Fruit fly (Drosophila melanogaster) whole organism, embryonic: ENCODE data around the gene htl.

Experiments
- CG10979 ChIP-seq: fragments of 200-800 bp; sonication (Bioruptor generic); optimal IDR thresholded peaks from 2 replicates; lab custom pipeline; 2018; ENCODE audit warnings: missing biosample characterization, mild to moderate bottlenecking, missing genetic modification characterization, moderate library complexity
- CG12155 ChIP-seq: fragments of 200-800 bp; sonication (Bioruptor generic); optimal IDR thresholded peaks from 3 replicates; lab custom pipeline; 2016; ENCODE audit warnings: missing biosample characterization, missing genetic modification characterization
- CG12769 ChIP-seq: fragments of 200-800 bp; sonication (Bioruptor generic); optimal IDR thresholded peaks from 2 replicates; lab custom pipeline; 2019; ENCODE audit warnings: missing biosample characterization, mild to moderate bottlenecking, missing genetic modification characterization, moderate library complexity
- CG13424 ChIP-seq: fragments of 200-800 bp; sonication (Bioruptor generic); optimal IDR thresholded peaks from 2 replicates; lab custom pipeline; 2019; ENCODE audit warnings: missing biosample characterization, mild to moderate bottlenecking, missing genetic modification characterization, moderate library complexity
- CG14441 ChIP-seq: fragments of 200-800 bp; sonication (Bioruptor generic); IDR thresholded peaks from 2 replicates; pipeline ENCODE4 v1.3.6; 2022; ENCODE audit warnings: missing biosample characterization, missing genetic modification characterization
- CG15269 ChIP-seq: fragments of 200-800 bp; sonication (Bioruptor generic); optimal IDR thresholded peaks from 2 replicates; lab custom pipeline; 2018; ENCODE audit warnings: missing biosample characterization, mild to moderate bottlenecking, missing genetic modification characterization, moderate library complexity
- CG17359 ChIP-seq: fragments of 200-800 bp; sonication (Bioruptor generic); optimal IDR thresholded peaks from 3 replicates; lab custom pipeline; 2018; ENCODE audit warnings: missing biosample characterization, mild to moderate bottlenecking, missing genetic modification characterization, moderate library complexity
- CG18599 ChIP-seq: fragments of 200-800 bp; sonication (Bioruptor generic); optimal IDR thresholded peaks from 3 replicates; lab custom pipeline; 2017; ENCODE audit warnings: missing biosample characterization, missing genetic modification characterization, mild to moderate bottlenecking, moderate library complexity, missing genetic modification reagents
- CG2678 ChIP-seq: fragments of 200-800 bp; sonication (Bioruptor generic); optimal IDR thresholded peaks from 3 replicates; lab custom pipeline; 2019; ENCODE audit warnings: missing biosample characterization, mild to moderate bottlenecking, missing genetic modification characterization, moderate library complexity
- CG31224 ChIP-seq: fragments of 200-800 bp; sonication (Bioruptor generic); IDR thresholded peaks from 2 replicates; pipeline ENCODE4 v1.3.6; 2022; ENCODE audit warnings: missing biosample characterization, missing genetic modification characterization
- CG31441 ChIP-seq: fragments of 200-800 bp; sonication (Bioruptor generic); IDR thresholded peaks from 2 replicates; pipeline ENCODE4 v1.3.6; 2022; ENCODE audit warnings: missing biosample characterization, missing genetic modification characterization
- CG34376 ChIP-seq: fragments of 200-800 bp; sonication (Bioruptor generic); optimal IDR thresholded peaks from 2 replicates; lab custom pipeline; 2018; ENCODE audit warnings: missing biosample characterization, mild to moderate bottlenecking, missing genetic modification characterization
- CG42726 ChIP-seq: fragments of 200-800 bp; sonication (Bioruptor generic); IDR thresholded peaks from 2 replicates; pipeline ENCODE4 v1.3.6; 2022; ENCODE audit warnings: missing biosample characterization, missing genetic modification characterization; ENCODE audit not compliant: partially characterized antibody
- CG4360 ChIP-seq: fragments of 200-800 bp; sonication (Bioruptor generic); IDR thresholded peaks from 2 replicates; pipeline ENCODE4 v1.3.6; 2022; ENCODE audit warnings: missing biosample characterization, missing genetic modification characterization
- CG43689 ChIP-seq: fragments of 200-800 bp; sonication (Bioruptor generic); IDR thresholded peaks from 2 replicates; pipeline ENCODE4 v1.3.6; 2022; ENCODE audit warnings: missing biosample characterization, missing genetic modification characterization
- CG6765 ChIP-seq: fragments of 200-800 bp; sonication (Bioruptor generic); optimal IDR thresholded peaks from 3 replicates; lab custom pipeline; 2017; ENCODE audit warnings: missing biosample characterization, mild to moderate bottlenecking, missing genetic modification characterization
- CG7839 ChIP-seq: fragments of 200-800 bp; sonication (Bioruptor generic); optimal IDR thresholded peaks from 3 replicates; lab custom pipeline; 2018; ENCODE audit warnings: missing biosample characterization, mild to moderate bottlenecking, missing genetic modification characterization, moderate library complexity
- CG9817 ChIP-seq: fragments of 200-800 bp; sonication (Bioruptor generic); optimal IDR thresholded peaks from 2 replicates; lab custom pipeline; 2018; ENCODE audit warnings: missing biosample characterization, mild to moderate bottlenecking, missing genetic modification characterization, moderate library complexity
- Deaf1 ChIP-seq: fragments of 200-800 bp; optimal IDR thresholded peaks from 3 replicates; lab custom pipeline; 2019; ENCODE audit warnings: missing biosample characterization, mild to moderate bottlenecking, missing genetic modification characterization, moderate library complexity
- Drgx ChIP-seq: fragments of 200-800 bp; sonication (Bioruptor generic); IDR thresholded peaks from 2 replicates; pipeline ENCODE4 v1.3.6; 2022; ENCODE audit warnings: missing biosample characterization, missing genetic modification characterization
- HLH4C ChIP-seq: fragments of 200-800 bp; sonication (Bioruptor generic); IDR thresholded peaks from 3 replicates; pipeline ENCODE4 v1.3.6; 2022; ENCODE audit warnings: missing biosample characterization, missing genetic modification characterization; ENCODE audit not compliant: partially characterized antibody
- Meics ChIP-seq: fragments of 200-800 bp; sonication (Bioruptor generic); optimal IDR thresholded peaks from 2 replicates; lab custom pipeline; 2017; ENCODE audit warnings: missing biosample characterization, mild to moderate bottlenecking, missing genetic modification characterization
- Opbp ChIP-seq: fragments of 200-800 bp; sonication (Bioruptor generic); IDR thresholded peaks from 3 replicates; pipeline ENCODE4 v1.3.6; 2022; ENCODE audit warnings: missing biosample characterization, missing genetic modification characterization; ENCODE audit not compliant: partially characterized antibody
- Pdp1 ChIP-seq, 2 experiments: fragments of 200-800 bp; sonication (Bioruptor generic); optimal IDR thresholded peaks; 3 replicates each; lab custom pipeline; 2016; ENCODE audit warnings: missing biosample characterization in 2 of 2, missing genetic modification characterization in 2 of 2, mild to moderate bottlenecking in 1 of 2, moderate library complexity in 1 of 2
- Ptx1 ChIP-seq: fragments of 200-800 bp; sonication (Bioruptor generic); IDR thresholded peaks from 2 replicates; pipeline ENCODE4 v1.3.6; 2022; ENCODE audit warnings: missing biosample characterization, missing genetic modification characterization
- Trl ChIP-seq, 3 experiments: fragments of >200 bp in 2 of 3; fragments of 200-800 bp in 1 of 3; sonication (Bioruptor generic) in 1 of 3; optimal IDR thresholded peaks; 2 replicates in 1 of 3; 3 replicates in 2 of 3; lab custom pipeline; 2016 to 2017; ENCODE audit warnings: missing biosample characterization in 1 of 3, missing genetic modification characterization in 1 of 3
- Xbp1 ChIP-seq: fragments of 200-800 bp; sonication (Bioruptor generic); optimal IDR thresholded peaks from 3 replicates; lab custom pipeline; 2016; ENCODE audit warnings: missing biosample characterization, mild to moderate bottlenecking, missing genetic modification characterization
- bcd ChIP-seq: fragments of 200-800 bp; sonication (Bioruptor generic); optimal IDR thresholded peaks from 2 replicates; lab custom pipeline; 2017; ENCODE audit warnings: missing biosample characterization, mild to moderate bottlenecking, missing genetic modification characterization
- cg ChIP-seq: fragments of 200-800 bp; sonication (Bioruptor generic); optimal IDR thresholded peaks from 3 replicates; lab custom pipeline; 2019; ENCODE audit warnings: missing biosample characterization, mild to moderate bottlenecking, missing genetic modification characterization, moderate library complexity
- dmrt99B ChIP-seq: fragments of 200-800 bp; sonication (Bioruptor generic); optimal IDR thresholded peaks from 2 replicates; lab custom pipeline; 2018; ENCODE audit warnings: missing biosample characterization, mild to moderate bottlenecking, missing genetic modification characterization, moderate library complexity
- gro ChIP-seq: fragments of 200-800 bp; sonication (Bioruptor generic); optimal IDR thresholded peaks from 2 replicates; lab custom pipeline; 2016; ENCODE audit warnings: missing biosample characterization, missing genetic modification characterization
- h ChIP-seq: fragments of >200 bp; optimal IDR thresholded peaks from 2 replicates; lab custom pipeline; 2017
- ind ChIP-seq: fragments of 200-800 bp; sonication (Bioruptor generic); optimal IDR thresholded peaks from 3 replicates; lab custom pipeline; 2016; ENCODE audit warnings: missing biosample characterization, missing genetic modification characterization
- lilli ChIP-seq: fragments of 200-800 bp; sonication (Bioruptor generic); optimal IDR thresholded peaks from 3 replicates; lab custom pipeline; 2016; ENCODE audit warnings: missing biosample characterization, missing genetic modification characterization
- lmd ChIP-seq: fragments of 200-800 bp; sonication (Bioruptor generic); IDR thresholded peaks from 2 replicates; pipeline ENCODE4 v1.3.6; 2022; ENCODE audit warnings: missing biosample characterization, missing genetic modification characterization
- nmo ChIP-seq: fragments of 200-800 bp; sonication (Bioruptor generic); optimal IDR thresholded peaks from 2 replicates; lab custom pipeline; 2018; ENCODE audit warnings: missing biosample characterization, mild to moderate bottlenecking, missing genetic modification characterization, moderate library complexity
- pan ChIP-seq, 4 experiments: fragments of >200 bp in 3 of 4; fragments of 200-800 bp in 1 of 4; sonication (Bioruptor generic) in 1 of 4; optimal IDR thresholded peaks in 3 of 4; IDR thresholded peaks in 1 of 4; 2 replicates each; pipeline versions ENCODE4 v1.3.6 to Lab custom; 2017 to 2022; ENCODE audit warnings: missing biosample characterization in 2 of 4, missing genetic modification characterization in 2 of 4, mixed read lengths in 1 of 4
- prd ChIP-seq, 3 experiments: fragments of >200 bp in 2 of 3; fragments of 200-800 bp in 1 of 3; sonication (Bioruptor generic) in 1 of 3; optimal IDR thresholded peaks in 2 of 3; IDR thresholded peaks in 1 of 3; 2 replicates in 2 of 3; 3 replicates in 1 of 3; pipeline versions ENCODE4 v1.3.6 to Lab custom; 2017 to 2022; ENCODE audit warnings: missing biosample characterization in 1 of 3, missing genetic modification characterization in 1 of 3
- row ChIP-seq: fragments of 200-800 bp; sonication (Bioruptor generic); IDR thresholded peaks from 3 replicates; pipeline ENCODE4 v1.3.6; 2022; ENCODE audit warnings: missing biosample characterization, missing genetic modification characterization
- sd ChIP-seq: fragments of 200-800 bp; sonication (Bioruptor generic); optimal IDR thresholded peaks from 3 replicates; lab custom pipeline; 2018; ENCODE audit warnings: missing biosample characterization, mild to moderate bottlenecking, missing genetic modification characterization, moderate library complexity
- sens ChIP-seq: fragments of 200-800 bp; sonication (Bioruptor generic); peaks from one replicate; lab custom pipeline; 2016; ENCODE audit warnings: missing biosample characterization, missing genetic modification characterization
- slbo ChIP-seq: fragments of 200-800 bp; sonication (Bioruptor generic); IDR thresholded peaks from 2 replicates; pipeline ENCODE4 v1.3.6; 2022; ENCODE audit warnings: missing biosample characterization, missing genetic modification characterization
- sr ChIP-seq: fragments of 200-800 bp; sonication (Bioruptor generic); IDR thresholded peaks from 3 replicates; pipeline ENCODE4 v1.3.6; 2022; ENCODE audit warnings: missing biosample characterization, missing genetic modification characterization
- usp ChIP-seq: fragments of >200 bp; optimal IDR thresholded peaks from 2 replicates; lab custom pipeline; 2017; ENCODE audit warnings: missing biosample characterization, missing genetic modification characterization
- vvl ChIP-seq: fragments of 200-800 bp; sonication (Bioruptor generic); IDR thresholded peaks from 2 replicates; pipeline ENCODE4 v1.3.6; 2022; ENCODE audit warnings: missing biosample characterization, missing genetic modification characterization

Gene htl

dm6 chr3R:18094649-18095048 lies 41.9 kb upstream of the htl start:
- TF ChIP-seq Pdp1 (GFP tag; optimal IDR thresholded peaks at IDR 0.05; lab: Kevin White, UChicago), result no peak
- TF ChIP-seq Deaf1 (tag; lab: Kevin White, UChicago), result peak; percentile 47
- peak; percentile 8 for TF ChIP-seq sd (tag; lab: Kevin White, UChicago)
- TF ChIP-seq HLH4C (GFP tag; lab: Robert Waterston, UW), result 0 out of 3 replicates have a peak, but pooled peaks have one; percentile 22
- no peak for TF ChIP-seq Opbp (GFP tag; lab: Robert Waterston, UW)
- TF ChIP-seq cg (GFP tag; lab: Kevin White, UChicago), result peak; percentile 52
- no peak for TF ChIP-seq gro (GFP tag; lab: Kevin White, UChicago)
- TF ChIP-seq CG9817, result no peak
- peak; percentile 37 for TF ChIP-seq CG12769 (tag; lab: Kevin White, UChicago)
- peak; percentile 100 for TF ChIP-seq sr (GFP tag; lab: Robert Waterston, UW)
- no peak for TF ChIP-seq CG13424 (tag; lab: Kevin White, UChicago)
- TF ChIP-seq usp, result no peak
- peak; percentile 36 to 72 for TF ChIP-seq Trl (optimal IDR thresholded peaks at IDR 0.05; lab: Kevin White, UChicago)
- no peak for TF ChIP-seq Trl (GFP tag; optimal IDR thresholded peaks at IDR 0.05; lab: Kevin White, UChicago)

dm6 chr3R:18090014-18090853 lies 37.5 kb upstream of the htl start, which contains the start of gene sr:
Gene sr (plus strand): TSS chr3R:18090803.
- TF ChIP-seq lilli (GFP tag; lab: Kevin White, UChicago) (peak; percentile 8), CG13424 (tag; lab: Kevin White, UChicago) (peak; percentile 28), prd (optimal IDR thresholded peaks at IDR 0.05; lab: Kevin White, UChicago) (no peak), prd (GFP tag; IDR thresholded peaks at IDR 0.05; lab: Robert Waterston, UW) (0 out of 3 replicates have a peak, but pooled peaks have one; percentile 35), CG15269 (tag; lab: Kevin White, UChicago) (peak; percentile 30), CG10979 (tag; lab: Kevin White, UChicago) (peak; percentile 17), sens (GFP tag; lab: Kevin White, UChicago) (peak; percentile 56), ind (GFP tag; lab: Kevin White, UChicago) (peak; percentile 2), CG6765 (GFP tag; lab: Kevin White, UChicago) (no peak), nmo (GFP tag; lab: Kevin White, UChicago) (peak; percentile 13), dmrt99B (peak; percentile 43), CG14441 (0 out of 2 replicates have a peak, but pooled peaks have one; percentile 7), CG31441 (GFP tag; lab: Robert Waterston, UW) (0 out of 2 replicates have a peak, but pooled peaks have one; percentile 20), bcd (GFP tag; lab: Kevin White, UChicago) (peak; percentile 32), Xbp1 (GFP tag; lab: Kevin White, UChicago) (peak; percentile 5), CG34376 (GFP tag; lab: Kevin White, UChicago) (no peak), Ptx1 (peak; percentile 36), CG18599 (GFP tag; lab: Kevin White, UChicago) (peak; percentile 35), Meics (peak; percentile 41), lmd (peak; percentile 32; the same call in 1 of the 2 replicates), row (GFP tag; lab: Robert Waterston, UW) (peak; percentile 44; the same call in 2 of the 3 replicates), vvl (GFP tag; lab: Robert Waterston, UW) (0 out of 2 replicates have a peak, but pooled peaks have one; percentile 16), pan (optimal IDR thresholded peaks at IDR 0.05; lab: Kevin White, UChicago) (no peak), pan (GFP tag; optimal IDR thresholded peaks at IDR 0.05 in 1 of 2, IDR thresholded peaks at IDR 0.05 in 1 of 2) (peak in 1 of 2 experiments; percentile 45), CG17359 (peak; percentile 3), cg (GFP tag; lab: Kevin White, UChicago) (peak; percentile 5), slbo (GFP tag; lab: Robert Waterston, UW) (peak; percentile 58), CG12155 (GFP tag; lab: Kevin White, UChicago) (no peak), CG31224 (no peak), h (lab: Kevin White, UChicago) (no peak), Drgx (GFP tag; lab: Robert Waterston, UW) (peak; percentile 39; the same call in 1 of the 2 replicates), CG2678 (tag; lab: Kevin White, UChicago) (peak; percentile 56), CG43689 (GFP tag; lab: Robert Waterston, UW) (no peak), CG4360 (GFP tag; lab: Robert Waterston, UW) (peak; percentile 37; the same call in 1 of the 2 replicates), CG7839 (tag; lab: Kevin White, UChicago) (peak; percentile 33), CG42726 (GFP tag; lab: Robert Waterston, UW) (no peak)
